ENCODE assay signal across 1 worm cellular context in the genomic region with DNA sequence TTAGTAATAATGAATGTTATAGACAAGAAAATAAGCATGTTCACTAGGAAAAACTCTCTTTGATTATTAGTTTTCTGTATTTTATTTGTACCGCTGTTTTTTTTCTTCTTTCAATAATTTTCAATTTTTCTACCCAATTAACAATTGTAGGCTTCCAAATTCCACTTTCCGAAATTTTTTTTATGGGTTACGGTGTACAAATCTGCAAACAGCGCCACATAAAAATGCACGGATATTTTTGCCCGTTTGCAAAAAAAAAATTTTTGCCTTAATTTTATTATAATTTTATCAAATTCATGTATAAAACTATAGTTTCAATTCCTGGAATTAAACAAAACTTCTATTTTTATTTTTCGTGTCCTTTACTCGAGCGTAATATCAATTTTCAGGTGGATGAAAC.
TF ChIP-seq lines count a peak whose summit lies in the region.

A gene (plus strand): TSS at position 381 of the 400 bp plus-strand sequence.

TF ChIP-seq in whole organism, L1 larva, 84 proteins besides CTCF, POLR2A, EP300 and RAD21 (continued from another document):
- TF ChIP-seq lir-3 (tag; optimal IDR thresholded peaks at IDR 0.05; lab: Kevin White, UChicago; ENCODE audit: poor library complexity), result no peak
- TF ChIP-seq fkh-4 (tag; optimal IDR thresholded peaks at IDR 0.05; lab: Kevin White, UChicago; ENCODE audit: borderline replicate concordance), result no peak
- TF ChIP-seq sptf-1 (tag; optimal IDR thresholded peaks at IDR 0.05; lab: Kevin White, UChicago), result no peak
- no peak for TF ChIP-seq egl-13 (tag; optimal IDR thresholded peaks at IDR 0.05; lab: Kevin White, UChicago)
- TF ChIP-seq mep-1 (tag; optimal IDR thresholded peaks at IDR 0.05; lab: Kevin White, UChicago), result peak; percentile 28
- peak; percentile 1 for TF ChIP-seq skn-1 (tag; optimal IDR thresholded peaks at IDR 0.05; lab: Kevin White, UChicago)
- TF ChIP-seq ceh-8 (GFP tag; optimal IDR thresholded peaks at IDR 0.05; lab: Kevin White, UChicago), result no peak
- no peak for TF ChIP-seq nhr-47 (tag; optimal IDR thresholded peaks at IDR 0.05; lab: Kevin White, UChicago)
